Worm (Caenorhabditis elegans) whole organism, mixed stage, embryonic: Measurements from ENCODE around the gene dct-11.
A peak's percentile ranks its signal among the peaks of the same experiment; 100 is the strongest.

Experiments used
- M03D4.4 ChIP-seq: sonication (generic microtip); optimal IDR thresholded peaks from 2 replicates; lab custom pipeline; 2017; ENCODE audit warnings: mild to moderate bottlenecking, missing genetic modification characterization, missing compliant biosample characterization
- bed-3 ChIP-seq: fragments of 200-800 bp; sonication (Bioruptor generic); optimal IDR thresholded peaks from 3 replicates; lab custom pipeline; 2018; ENCODE audit warnings: mild to moderate bottlenecking, missing genetic modification characterization, moderate library complexity, missing compliant biosample characterization
- blmp-1 ChIP-seq: fragments of 150-350 bp; optimal IDR thresholded peaks from 2 replicates; lab custom pipeline; 2014; ENCODE audit warnings: missing biosample characterization, missing genetic modification characterization
- ceh-83 ChIP-seq: fragments of 200-800 bp; sonication (Bioruptor generic); optimal IDR thresholded peaks from 2 replicates; lab custom pipeline; 2018; ENCODE audit warnings: mild to moderate bottlenecking, missing genetic modification characterization, missing compliant biosample characterization
- ces-1 ChIP-seq: fragments of 150-350 bp; optimal IDR thresholded peaks from 2 replicates; lab custom pipeline; 2014; ENCODE audit warnings: missing biosample characterization, missing genetic modification reagents, missing genetic modification characterization
- cnd-1 ChIP-seq: fragments of 200-800 bp; sonication (Bioruptor generic); optimal IDR thresholded peaks from 2 replicates; lab custom pipeline; 2018; ENCODE audit warnings: mild to moderate bottlenecking, missing genetic modification characterization, missing compliant biosample characterization
- drap-1 ChIP-seq: fragments of 200-800 bp; sonication (Bioruptor generic); optimal IDR thresholded peaks from 3 replicates; lab custom pipeline; 2018; ENCODE audit warnings: mild to moderate bottlenecking, missing genetic modification characterization, missing compliant biosample characterization
- elt-1 ChIP-seq: sonication (generic microtip); optimal IDR thresholded peaks from 2 replicates; lab custom pipeline; 2017; ENCODE audit warnings: missing genetic modification characterization, mild to moderate bottlenecking, missing compliant biosample characterization, antibody characterized with exemption, moderate library complexity, borderline replicate concordance; ENCODE audit not compliant: insufficient read depth
- elt-3 ChIP-seq: fragments of 150-350 bp; optimal IDR thresholded peaks from 2 replicates; lab custom pipeline; 2014; ENCODE audit warnings: missing biosample characterization, missing genetic modification characterization
- flh-1 ChIP-seq: fragments of 200-800 bp; sonication (Bioruptor generic); optimal IDR thresholded peaks from 2 replicates; lab custom pipeline; 2018; ENCODE audit warnings: mild to moderate bottlenecking, missing genetic modification characterization, moderate library complexity, missing compliant biosample characterization
- hlh-1 ChIP-seq: fragments of 150-350 bp; optimal IDR thresholded peaks from 2 replicates; lab custom pipeline; 2014; ENCODE audit warnings: missing biosample characterization, missing genetic modification reagents, missing genetic modification characterization
- lin-13 ChIP-seq: fragments of 150-350 bp; optimal IDR thresholded peaks from 2 replicates; lab custom pipeline; 2014; ENCODE audit warnings: missing biosample characterization, missing genetic modification characterization
- lsy-2 ChIP-seq: fragments of 150-350 bp; optimal IDR thresholded peaks from 2 replicates; lab custom pipeline; 2014; ENCODE audit warnings: missing biosample characterization, missing genetic modification characterization
- mab-5 ChIP-seq: fragments of 150-350 bp; optimal IDR thresholded peaks from 2 replicates; lab custom pipeline; 2014; ENCODE audit warnings: missing biosample characterization, missing genetic modification characterization
- mls-2 ChIP-seq: sonication (generic microtip); optimal IDR thresholded peaks from 2 replicates; lab custom pipeline; 2016; ENCODE audit warnings: mild to moderate bottlenecking, missing genetic modification characterization, moderate library complexity, missing compliant biosample characterization
- nhr-12 ChIP-seq: fragments of 150-350 bp; optimal IDR thresholded peaks from 2 replicates; lab custom pipeline; 2014; ENCODE audit warnings: missing biosample characterization, missing genetic modification characterization
- nhr-2 ChIP-seq: fragments of 150-350 bp; optimal IDR thresholded peaks from 2 replicates; lab custom pipeline; 2014; ENCODE audit warnings: missing biosample characterization, missing genetic modification characterization
- nhr-237 ChIP-seq: fragments of 150-350 bp; optimal IDR thresholded peaks from 2 replicates; lab custom pipeline; 2014; ENCODE audit warnings: missing biosample characterization, missing genetic modification characterization
- nhr-28 ChIP-seq: fragments of 150-350 bp; optimal IDR thresholded peaks from 2 replicates; lab custom pipeline; 2014; ENCODE audit warnings: missing biosample characterization, missing genetic modification characterization
- nhr-76 ChIP-seq: sonication (generic microtip); optimal IDR thresholded peaks from 2 replicates; lab custom pipeline; 2017; ENCODE audit warnings: missing biosample characterization, missing genetic modification characterization
- pha-4 ChIP-seq: fragments of 150-350 bp; optimal IDR thresholded peaks from 2 replicates; lab custom pipeline; 2018; ENCODE audit warnings: missing biosample characterization, missing genetic modification reagents, missing genetic modification characterization
- sem-2 ChIP-seq: fragments of 200-800 bp; sonication (Bioruptor generic); optimal IDR thresholded peaks from 2 replicates; lab custom pipeline; 2018; ENCODE audit warnings: mild to moderate bottlenecking, missing genetic modification characterization, missing compliant biosample characterization
- snpc-4 ChIP-seq: fragments of 150-350 bp; optimal IDR thresholded peaks from 2 replicates; lab custom pipeline; 2014; ENCODE audit warnings: missing biosample characterization, missing genetic modification characterization
- sptf-1 ChIP-seq: sonication (generic microtip); optimal IDR thresholded peaks from 2 replicates; lab custom pipeline; 2017; ENCODE audit warnings: mild to moderate bottlenecking, missing genetic modification characterization, moderate library complexity, missing compliant biosample characterization
- unc-120 ChIP-seq: sonication (generic microtip); optimal IDR thresholded peaks from 2 replicates; lab custom pipeline; 2017; ENCODE audit warnings: missing genetic modification characterization, missing compliant biosample characterization; ENCODE audit not compliant: poor library complexity, severe bottlenecking
- unc-39 ChIP-seq: fragments of 150-350 bp; optimal IDR thresholded peaks from 2 replicates; lab custom pipeline; 2014; ENCODE audit warnings: missing biosample characterization, missing genetic modification characterization
- unc-62 ChIP-seq: fragments of 150-350 bp; optimal IDR thresholded peaks from 2 replicates; lab custom pipeline; 2014; ENCODE audit warnings: missing biosample characterization, missing genetic modification reagents, missing genetic modification characterization
- zip-8 ChIP-seq: fragments of 150-350 bp; optimal IDR thresholded peaks from 2 replicates; lab custom pipeline; 2014; ENCODE audit warnings: missing biosample characterization, missing genetic modification characterization
- ztf-11 ChIP-seq: fragments of 150-350 bp; optimal IDR thresholded peaks from 2 replicates; lab custom pipeline; 2014; ENCODE audit warnings: missing biosample characterization, missing genetic modification characterization

Gene dct-11

ce11 chrX:5839643-5840042 is at the start of gene dct-11:
TSS of gene dct-11 (minus strand) at chrX:5839778.
- TF ChIP-seq ztf-11: no peak
- TF ChIP-seq nhr-76 (tag; lab: Kevin White, UChicago): no peak
- no peak for TF ChIP-seq M03D4.4 (tag; lab: Kevin White, UChicago)
- TF ChIP-seq mls-2 (tag; lab: Kevin White, UChicago): no peak
- no peak for TF ChIP-seq unc-62 (GFP tag; lab: Kevin White, UChicago)
- TF ChIP-seq mab-5 (tag; lab: Kevin White, UChicago): no peak
- TF ChIP-seq elt-1 (tag; lab: Kevin White, UChicago): no peak
- TF ChIP-seq flh-1: no peak

ce11 chrX:5885565-5885964 is 46.0 kb upstream of the dct-11 start, which contains the start of gene flp-7:
TSS of gene flp-7 (plus strand) at chrX:5885865.
- TF ChIP-seq unc-120 (no peak), flh-1 (no peak), elt-3 (tag; lab: Kevin White, UChicago) (no peak), nhr-28 (tag; lab: Kevin White, UChicago) (no peak), cnd-1 (tag; lab: Kevin White, UChicago) (no peak), lin-13 (tag; lab: Kevin White, UChicago) (no peak), unc-39 (tag; lab: Kevin White, UChicago) (no peak), bed-3 (GFP tag; lab: Kevin White, UChicago) (no peak)

- TF ChIP-seq zip-8 (tag; lab: Kevin White, UChicago): no peak
- no peak for TF ChIP-seq M03D4.4 (tag; lab: Kevin White, UChicago)
- peak; percentile 35 for TF ChIP-seq ces-1
These were observed 37.5 kb upstream of the dct-11 start for ce11 chrX:5877039-5877438.

ce11 chrX:5875567-5875966 is 36.0 kb upstream of the dct-11 start, which contains the start of gene F49E10.4:
TSS of gene F49E10.4 (plus strand) at chrX:5875867.
- TF ChIP-seq ceh-83 (GFP tag; lab: Kevin White, UChicago): no peak
- peak; percentile 24 for TF ChIP-seq ces-1
- TF ChIP-seq unc-39 (tag; lab: Kevin White, UChicago): no peak

ce11 chrX:5872153-5872552 is 32.6 kb upstream of the dct-11 start:
- TF ChIP-seq ces-1: no peak
- TF ChIP-seq zip-8 (tag; lab: Kevin White, UChicago): no peak
- TF ChIP-seq lin-13 (tag; lab: Kevin White, UChicago): no peak
- no peak for TF ChIP-seq snpc-4 (tag; lab: Kevin White, UChicago)
- no peak for TF ChIP-seq ztf-11
- no peak for TF ChIP-seq nhr-28 (tag; lab: Kevin White, UChicago)
- TF ChIP-seq sptf-1 (tag; lab: Kevin White, UChicago): no peak
- no peak for TF ChIP-seq cnd-1 (tag; lab: Kevin White, UChicago)
- TF ChIP-seq pha-4: no peak
- no peak for TF ChIP-seq drap-1 (GFP tag; lab: Kevin White, UChicago)
- no peak for TF ChIP-seq flh-1
- TF ChIP-seq elt-1 (tag; lab: Kevin White, UChicago): no peak
- no peak for TF ChIP-seq ceh-83 (GFP tag; lab: Kevin White, UChicago)
- no peak for TF ChIP-seq unc-62 (GFP tag; lab: Kevin White, UChicago)
- TF ChIP-seq bed-3 (GFP tag; lab: Kevin White, UChicago): no peak
- TF ChIP-seq unc-120: no peak
- TF ChIP-seq nhr-237 (tag; lab: Kevin White, UChicago): no peak
- no peak for TF ChIP-seq sem-2 (GFP tag; lab: Kevin White, UChicago)
- no peak for TF ChIP-seq hlh-1 (tag; lab: Kevin White, UChicago)

- TF ChIP-seq nhr-237 (tag; lab: Kevin White, UChicago): no peak
- peak; percentile 90 for TF ChIP-seq ces-1
These were observed 30.0 kb upstream of the dct-11 start for ce11 chrX:5869603-5870002.

ce11 chrX:5868030-5868429 is 28.5 kb upstream of the dct-11 start:
- TF ChIP-seq bed-3 (GFP tag; lab: Kevin White, UChicago): no peak
- no peak for TF ChIP-seq ztf-11
- no peak for TF ChIP-seq nhr-2 (tag; lab: Kevin White, UChicago)
- TF ChIP-seq M03D4.4 (tag; lab: Kevin White, UChicago): no peak
- TF ChIP-seq nhr-12: no peak
- TF ChIP-seq lsy-2 (tag; lab: Kevin White, UChicago): no peak
- no peak for TF ChIP-seq blmp-1 (tag; lab: Kevin White, UChicago)
- TF ChIP-seq snpc-4 (tag; lab: Kevin White, UChicago): no peak
- no peak for TF ChIP-seq ces-1
- TF ChIP-seq elt-3 (tag; lab: Kevin White, UChicago): no peak
